Fruit fly (Drosophila melanogaster): ENCODE data around the gene CG13667.

Gene CG13667

DNA sequence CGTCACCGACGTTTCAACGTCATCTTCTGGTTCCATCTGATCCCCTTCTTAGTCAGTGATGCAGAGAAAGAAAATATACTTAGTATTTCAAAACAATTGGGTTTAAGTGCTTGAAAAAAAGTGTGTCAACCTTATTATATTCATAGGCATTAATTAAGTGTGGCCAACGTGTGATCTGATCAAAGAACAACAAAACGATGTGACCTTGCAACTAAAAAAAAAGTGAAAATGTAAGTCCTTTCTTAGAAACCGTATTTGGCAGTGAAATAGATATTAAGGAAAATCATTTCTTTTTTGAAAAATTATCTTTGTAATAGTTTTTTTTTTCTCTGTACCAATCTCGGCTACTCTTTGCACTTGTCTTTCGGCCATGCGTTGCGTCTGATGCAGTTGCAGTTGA, 20.2 kb upstream of the CG13667 start (continued):
- TF ChIP-seq ey (GFP tag; optimal IDR thresholded peaks at IDR 0.05) = peak; percentile 15
- peak; percentile 55 for TF ChIP-seq h (GFP tag; optimal IDR thresholded peaks at IDR 0.05)
- TF ChIP-seq Rel (GFP tag; optimal IDR thresholded peaks at IDR 0.05) = no peak
- no peak for TF ChIP-seq Rel (tag; optimal IDR thresholded peaks at IDR 0.05)
- TF ChIP-seq lola (GFP tag; optimal IDR thresholded peaks at IDR 0.05) = no peak
- TF ChIP-seq jim (GFP tag; optimal IDR thresholded peaks at IDR 0.05) = no peak

DNA sequence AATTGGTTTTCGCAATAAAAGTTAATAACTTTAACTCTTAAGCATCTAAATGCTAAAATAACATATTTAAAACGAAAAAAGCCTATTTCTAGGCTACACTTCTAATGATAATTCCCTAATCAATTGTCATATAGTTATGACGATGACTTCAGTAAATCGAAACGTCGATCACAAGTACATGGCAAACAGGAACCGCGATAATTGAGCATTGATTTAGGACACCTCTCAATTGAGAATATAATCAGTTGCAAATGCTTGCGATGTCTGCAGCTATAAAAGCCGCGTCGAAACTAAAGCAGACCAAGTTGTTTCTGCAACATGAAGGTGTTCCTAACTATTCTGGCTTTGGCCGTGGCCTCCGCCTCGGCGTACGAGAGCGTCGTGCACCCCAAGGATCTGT, 14.0 kb upstream of the CG13667 start, which contains the start of gene Jon66Ci:
Gene Jon66Ci, plus strand, starts transcription at position 301 of the 400 bp plus-strand sequence.
- no peak for TF ChIP-seq br (GFP tag; optimal IDR thresholded peaks at IDR 0.05)
- TF ChIP-seq psq (GFP tag; optimal IDR thresholded peaks at IDR 0.05) = no peak
- TF ChIP-seq rgr (GFP tag; optimal IDR thresholded peaks at IDR 0.05) = no peak
- TF ChIP-seq dsf (GFP tag; optimal IDR thresholded peaks at IDR 0.05; ENCODE audit: borderline replicate concordance) = no peak
- TF ChIP-seq h (GFP tag; optimal IDR thresholded peaks at IDR 0.05) = no peak
- TF ChIP-seq CrebA (GFP tag; optimal IDR thresholded peaks at IDR 0.05; ENCODE audit: borderline replicate concordance) = no peak
- TF ChIP-seq CG9705 (GFP tag; optimal IDR thresholded peaks at IDR 0.05) = no peak
- TF ChIP-seq Abd-B (GFP tag; optimal IDR thresholded peaks at IDR 0.05) = no peak
- TF ChIP-seq Dfd (GFP tag; optimal IDR thresholded peaks at IDR 0.05) = no peak

DNA sequence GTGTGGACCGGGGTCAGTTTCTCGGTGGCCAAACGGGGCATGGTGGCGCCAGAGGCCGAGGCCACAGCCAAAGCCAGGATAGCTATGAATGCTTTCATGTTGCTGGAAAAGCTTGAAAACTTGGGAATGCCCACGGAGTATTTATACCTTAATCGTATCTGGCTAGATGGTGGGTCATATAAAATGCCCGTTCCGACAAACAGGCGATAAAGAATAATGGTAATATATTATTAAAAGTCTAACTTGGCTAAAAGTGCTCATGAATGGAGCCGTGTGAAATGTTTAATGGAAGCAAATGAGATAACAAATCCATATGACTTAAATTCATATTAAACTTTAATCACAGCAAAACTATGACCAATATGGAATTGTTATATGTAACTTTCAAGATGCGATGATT, 11.7 kb upstream of the CG13667 start, which contains the start of gene Jon66Cii:
Gene Jon66Cii, minus strand, starts transcription at position 101 of the 400 bp plus-strand sequence.
- TF ChIP-seq Sp1 (GFP tag; optimal IDR thresholded peaks at IDR 0.05) (no peak), OdsH (GFP tag; optimal IDR thresholded peaks at IDR 0.05) (no peak), Mio (GFP tag; optimal IDR thresholded peaks at IDR 0.05) (no peak), Abd-B (GFP tag; optimal IDR thresholded peaks at IDR 0.05) (no peak), h (GFP tag; optimal IDR thresholded peaks at IDR 0.05) (no peak), GATAd (GFP tag; optimal IDR thresholded peaks at IDR 0.05) (no peak), Dif (GFP tag; optimal IDR thresholded peaks at IDR 0.05; ENCODE audit: partially characterized antibody) (no peak), woc (GFP tag; optimal IDR thresholded peaks at IDR 0.05) (no peak), Jra (GFP tag; optimal IDR thresholded peaks at IDR 0.05) (no peak), sage (GFP tag; optimal IDR thresholded peaks at IDR 0.05) (no peak)

DNA sequence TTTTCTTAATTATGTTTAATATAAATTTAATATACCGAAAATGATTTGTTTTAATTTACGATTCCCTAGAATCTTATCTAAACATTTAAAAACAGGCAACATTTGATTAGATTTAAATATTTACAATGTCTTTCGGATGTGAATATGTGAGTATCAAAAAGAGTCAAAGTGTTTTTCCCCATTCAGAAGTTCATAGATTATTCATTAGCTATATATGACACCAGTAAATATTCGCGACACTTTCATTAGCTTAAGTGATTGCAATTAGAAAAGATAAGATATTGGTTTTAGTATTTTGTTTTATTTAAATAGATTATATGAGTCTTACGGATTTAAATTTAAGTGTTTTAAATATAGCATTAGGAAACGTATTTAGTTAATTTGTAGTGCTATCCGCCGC, 11.1 kb upstream of the CG13667 start:
- TF ChIP-seq lola (GFP tag; optimal IDR thresholded peaks at IDR 0.05) (no peak), Rel (GFP tag; optimal IDR thresholded peaks at IDR 0.05) (no peak), Rel (tag; optimal IDR thresholded peaks at IDR 0.05) (peak; percentile 86), Myc (optimal IDR thresholded peaks at IDR 0.05) (no peak), psq (GFP tag; optimal IDR thresholded peaks at IDR 0.05) (no peak), sv (GFP tag; optimal IDR thresholded peaks at IDR 0.05) (no peak), Sp1 (GFP tag; optimal IDR thresholded peaks at IDR 0.05) (no peak), OdsH (GFP tag; optimal IDR thresholded peaks at IDR 0.05) (no peak)

DNA sequence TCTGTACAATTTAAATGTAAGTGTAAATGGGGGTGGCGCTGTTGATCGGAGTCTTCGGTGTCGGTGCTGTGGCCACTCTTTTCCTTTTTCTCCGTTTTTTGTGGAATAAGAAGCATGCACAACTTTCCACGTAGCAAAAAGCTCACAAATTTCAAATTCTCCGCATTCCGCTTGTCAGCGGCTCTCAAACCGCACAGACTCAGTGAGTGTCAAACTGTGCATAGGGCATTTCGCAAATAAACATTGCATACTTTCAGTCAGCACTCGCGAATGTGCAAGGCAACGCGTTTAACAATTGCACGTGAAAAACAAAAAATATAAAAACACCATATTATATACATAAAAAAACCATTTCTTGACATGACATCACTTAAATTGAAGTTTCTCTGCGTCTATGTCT, 10.3 kb upstream of the CG13667 start:
- TF ChIP-seq Dif (GFP tag; optimal IDR thresholded peaks at IDR 0.05; ENCODE audit: partially characterized antibody) (no peak), Myc (optimal IDR thresholded peaks at IDR 0.05) (peak; percentile 91), brk (GFP tag; optimal IDR thresholded peaks at IDR 0.05) (no peak), psq (GFP tag; optimal IDR thresholded peaks at IDR 0.05) (no peak), rgr (GFP tag; optimal IDR thresholded peaks at IDR 0.05) (peak; percentile 1), CG32264 (GFP tag; optimal IDR thresholded peaks at IDR 0.05) (no peak), GATAd (GFP tag; optimal IDR thresholded peaks at IDR 0.05) (no peak), Rel (GFP tag; optimal IDR thresholded peaks at IDR 0.05) (no peak), Rel (tag; optimal IDR thresholded peaks at IDR 0.05) (no peak)

DNA sequence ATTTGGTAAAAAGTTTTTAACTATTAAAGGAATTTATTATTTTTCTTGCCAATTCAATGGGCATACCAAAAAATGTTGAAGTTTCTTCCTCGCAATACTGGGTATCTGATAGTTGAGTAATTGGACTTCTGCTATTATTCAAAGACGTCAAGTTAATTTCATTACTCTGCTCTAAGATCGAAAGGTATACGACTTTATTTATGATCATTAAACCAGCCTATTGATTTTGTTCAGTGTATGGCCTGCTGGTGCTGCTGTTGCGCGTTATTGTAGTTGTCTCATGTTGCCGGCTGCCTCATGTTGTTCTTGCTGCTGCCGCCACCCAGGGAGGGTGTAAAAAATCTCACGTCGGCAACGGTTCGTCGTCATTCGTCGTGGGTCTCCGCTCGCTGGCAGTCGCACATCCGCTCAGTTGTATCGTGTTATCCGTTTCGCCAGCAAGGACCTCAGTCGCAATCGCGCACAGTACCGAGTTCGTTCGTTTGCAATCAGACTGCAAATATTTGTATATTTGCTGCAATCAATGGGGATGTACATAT, 9.6 kb upstream of the CG13667 start, which contains the start of gene CG7120:
Gene CG7120, plus strand, starts transcription at position 371 of the 539 bp plus-strand sequence.
- TF ChIP-seq Dif (GFP tag; optimal IDR thresholded peaks at IDR 0.05; ENCODE audit: partially characterized antibody) (no peak), fru (GFP tag; optimal IDR thresholded peaks at IDR 0.05) (peak; percentile 51), CrebA (GFP tag; optimal IDR thresholded peaks at IDR 0.05; ENCODE audit: borderline replicate concordance) (no peak), h (GFP tag; optimal IDR thresholded peaks at IDR 0.05) (peak; percentile 57), lola (GFP tag; optimal IDR thresholded peaks at IDR 0.05) (no peak), HLH106 (tag; optimal IDR thresholded peaks at IDR 0.05) (peak; percentile 57), GATAd (GFP tag; optimal IDR thresholded peaks at IDR 0.05) (no peak), CG32264 (GFP tag; optimal IDR thresholded peaks at IDR 0.05) (no peak), Jra (GFP tag; optimal IDR thresholded peaks at IDR 0.05) (no peak), pan (optimal IDR thresholded peaks at IDR 0.05) (no peak), OdsH (GFP tag; optimal IDR thresholded peaks at IDR 0.05) (no peak), foxo (GFP tag; optimal IDR thresholded peaks at IDR 0.05) (peak in 1 of 2 experiments; percentile 51)

All from whole organism, wandering third instar larva.